Worm (Caenorhabditis elegans) whole organism, mixed stage, embryonic: Measurements from ENCODE around the gene mup-4.

Source experiments
- M03D4.4 ChIP-seq: sonication (generic microtip); optimal IDR thresholded peaks from 2 replicates; lab custom pipeline; 2017; ENCODE audit warnings: mild to moderate bottlenecking, missing genetic modification characterization, missing compliant biosample characterization
- bed-3 ChIP-seq: fragments of 200-800 bp; sonication (Bioruptor generic); optimal IDR thresholded peaks from 3 replicates; lab custom pipeline; 2018; ENCODE audit warnings: mild to moderate bottlenecking, missing genetic modification characterization, moderate library complexity, missing compliant biosample characterization
- blmp-1 ChIP-seq: fragments of 150-350 bp; optimal IDR thresholded peaks from 2 replicates; lab custom pipeline; 2014; ENCODE audit warnings: missing biosample characterization, missing genetic modification characterization
- ceh-39 ChIP-seq: fragments of 150-350 bp; optimal IDR thresholded peaks from 2 replicates; lab custom pipeline; 2014; ENCODE audit warnings: missing biosample characterization, missing genetic modification characterization
- ceh-43 ChIP-seq: fragments of 200-800 bp; sonication (Bioruptor generic); optimal IDR thresholded peaks from 2 replicates; lab custom pipeline; 2018; ENCODE audit warnings: mild to moderate bottlenecking, missing genetic modification characterization, moderate library complexity, missing compliant biosample characterization
- ceh-83 ChIP-seq: fragments of 200-800 bp; sonication (Bioruptor generic); optimal IDR thresholded peaks from 2 replicates; lab custom pipeline; 2018; ENCODE audit warnings: mild to moderate bottlenecking, missing genetic modification characterization, missing compliant biosample characterization
- ces-1 ChIP-seq: fragments of 150-350 bp; optimal IDR thresholded peaks from 2 replicates; lab custom pipeline; 2014; ENCODE audit warnings: missing biosample characterization, missing genetic modification reagents, missing genetic modification characterization
- cnd-1 ChIP-seq: fragments of 200-800 bp; sonication (Bioruptor generic); optimal IDR thresholded peaks from 2 replicates; lab custom pipeline; 2018; ENCODE audit warnings: mild to moderate bottlenecking, missing genetic modification characterization, missing compliant biosample characterization
- drap-1 ChIP-seq: fragments of 200-800 bp; sonication (Bioruptor generic); optimal IDR thresholded peaks from 3 replicates; lab custom pipeline; 2018; ENCODE audit warnings: mild to moderate bottlenecking, missing genetic modification characterization, missing compliant biosample characterization
- elt-1 ChIP-seq: sonication (generic microtip); optimal IDR thresholded peaks from 2 replicates; lab custom pipeline; 2017; ENCODE audit warnings: missing genetic modification characterization, mild to moderate bottlenecking, missing compliant biosample characterization, antibody characterized with exemption, moderate library complexity, borderline replicate concordance; ENCODE audit not compliant: insufficient read depth
- elt-3 ChIP-seq: fragments of 150-350 bp; optimal IDR thresholded peaks from 2 replicates; lab custom pipeline; 2014; ENCODE audit warnings: missing biosample characterization, missing genetic modification characterization
- flh-1 ChIP-seq: fragments of 200-800 bp; sonication (Bioruptor generic); optimal IDR thresholded peaks from 2 replicates; lab custom pipeline; 2018; ENCODE audit warnings: mild to moderate bottlenecking, missing genetic modification characterization, moderate library complexity, missing compliant biosample characterization
- ham-2 ChIP-seq: fragments of 200-800 bp; sonication (Bioruptor generic); optimal IDR thresholded peaks from 2 replicates; lab custom pipeline; 2018; ENCODE audit warnings: mild to moderate bottlenecking, missing genetic modification characterization, missing compliant biosample characterization
- hlh-1 ChIP-seq: fragments of 150-350 bp; optimal IDR thresholded peaks from 2 replicates; lab custom pipeline; 2014; ENCODE audit warnings: missing biosample characterization, missing genetic modification reagents, missing genetic modification characterization
- lin-13 ChIP-seq: fragments of 150-350 bp; optimal IDR thresholded peaks from 2 replicates; lab custom pipeline; 2014; ENCODE audit warnings: missing biosample characterization, missing genetic modification characterization
- lin-32 ChIP-seq: fragments of 200-800 bp; sonication (Bioruptor generic); optimal IDR thresholded peaks from 2 replicates; lab custom pipeline; 2018; ENCODE audit warnings: mild to moderate bottlenecking, missing genetic modification characterization, missing compliant biosample characterization
- lsy-2 ChIP-seq: fragments of 150-350 bp; optimal IDR thresholded peaks from 2 replicates; lab custom pipeline; 2014; ENCODE audit warnings: missing biosample characterization, missing genetic modification characterization
- mab-5 ChIP-seq: fragments of 150-350 bp; optimal IDR thresholded peaks from 2 replicates; lab custom pipeline; 2014; ENCODE audit warnings: missing biosample characterization, missing genetic modification characterization
- mep-1 ChIP-seq: fragments of 150-350 bp; optimal IDR thresholded peaks from 2 replicates; lab custom pipeline; 2017; ENCODE audit warnings: missing biosample characterization, missing genetic modification reagents, missing genetic modification characterization, inconsistent platforms
- mls-2 ChIP-seq: sonication (generic microtip); optimal IDR thresholded peaks from 2 replicates; lab custom pipeline; 2016; ENCODE audit warnings: mild to moderate bottlenecking, missing genetic modification characterization, moderate library complexity, missing compliant biosample characterization
- nhr-12 ChIP-seq: fragments of 150-350 bp; optimal IDR thresholded peaks from 2 replicates; lab custom pipeline; 2014; ENCODE audit warnings: missing biosample characterization, missing genetic modification characterization
- nhr-2 ChIP-seq: fragments of 150-350 bp; optimal IDR thresholded peaks from 2 replicates; lab custom pipeline; 2014; ENCODE audit warnings: missing biosample characterization, missing genetic modification characterization
- nhr-237 ChIP-seq: fragments of 150-350 bp; optimal IDR thresholded peaks from 2 replicates; lab custom pipeline; 2014; ENCODE audit warnings: missing biosample characterization, missing genetic modification characterization
- nhr-28 ChIP-seq: fragments of 150-350 bp; optimal IDR thresholded peaks from 2 replicates; lab custom pipeline; 2014; ENCODE audit warnings: missing biosample characterization, missing genetic modification characterization
- nhr-76 ChIP-seq: sonication (generic microtip); optimal IDR thresholded peaks from 2 replicates; lab custom pipeline; 2017; ENCODE audit warnings: missing biosample characterization, missing genetic modification characterization
- pha-4 ChIP-seq: fragments of 150-350 bp; optimal IDR thresholded peaks from 2 replicates; lab custom pipeline; 2018; ENCODE audit warnings: missing biosample characterization, missing genetic modification reagents, missing genetic modification characterization
- sem-2 ChIP-seq: fragments of 200-800 bp; sonication (Bioruptor generic); optimal IDR thresholded peaks from 2 replicates; lab custom pipeline; 2018; ENCODE audit warnings: mild to moderate bottlenecking, missing genetic modification characterization, missing compliant biosample characterization
- snpc-4 ChIP-seq: fragments of 150-350 bp; optimal IDR thresholded peaks from 2 replicates; lab custom pipeline; 2014; ENCODE audit warnings: missing biosample characterization, missing genetic modification characterization
- sptf-1 ChIP-seq: sonication (generic microtip); optimal IDR thresholded peaks from 2 replicates; lab custom pipeline; 2017; ENCODE audit warnings: mild to moderate bottlenecking, missing genetic modification characterization, moderate library complexity, missing compliant biosample characterization
- tbx-8 ChIP-seq: fragments of 200-800 bp; sonication (Bioruptor generic); optimal IDR thresholded peaks from 2 replicates; lab custom pipeline; 2018; ENCODE audit warnings: mild to moderate bottlenecking, missing genetic modification characterization, moderate library complexity, missing compliant biosample characterization
- unc-120 ChIP-seq: sonication (generic microtip); optimal IDR thresholded peaks from 2 replicates; lab custom pipeline; 2017; ENCODE audit warnings: missing genetic modification characterization, missing compliant biosample characterization; ENCODE audit not compliant: poor library complexity, severe bottlenecking
- unc-39 ChIP-seq: fragments of 150-350 bp; optimal IDR thresholded peaks from 2 replicates; lab custom pipeline; 2014; ENCODE audit warnings: missing biosample characterization, missing genetic modification characterization
- unc-62 ChIP-seq: fragments of 150-350 bp; optimal IDR thresholded peaks from 2 replicates; lab custom pipeline; 2014; ENCODE audit warnings: missing biosample characterization, missing genetic modification reagents, missing genetic modification characterization
- zip-8 ChIP-seq: fragments of 150-350 bp; optimal IDR thresholded peaks from 2 replicates; lab custom pipeline; 2014; ENCODE audit warnings: missing biosample characterization, missing genetic modification characterization
- ztf-11 ChIP-seq: fragments of 150-350 bp; optimal IDR thresholded peaks from 2 replicates; lab custom pipeline; 2014; ENCODE audit warnings: missing biosample characterization, missing genetic modification characterization

Gene mup-4

DNA sequence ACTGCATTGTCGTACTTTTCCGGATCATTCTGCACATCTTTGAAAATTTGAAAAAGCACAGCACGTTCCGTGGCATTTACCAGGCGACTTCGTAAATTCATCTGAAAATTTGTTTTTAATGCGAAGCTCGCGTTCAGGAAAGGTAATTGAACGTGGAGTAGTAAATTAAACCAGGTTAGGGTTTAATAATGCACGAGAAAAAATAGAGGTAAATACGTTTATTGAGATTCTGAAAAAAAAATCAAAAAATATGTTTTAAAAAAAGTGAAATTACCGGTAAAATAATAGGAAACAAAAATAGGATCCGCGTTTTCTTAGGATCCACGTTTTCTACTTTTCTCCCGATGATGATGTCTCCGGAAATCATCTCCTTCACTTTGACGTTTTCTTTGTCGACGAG is 29.5 kb upstream of the mup-4 start, which contains the start of gene clk-2:
Gene clk-2, minus strand, starts transcription at position 101 of the 400 bp plus-strand sequence.
- TF ChIP-seq sptf-1 (tag; lab: Kevin White, UChicago) (no peak), nhr-76 (tag; lab: Kevin White, UChicago) (no peak), mls-2 (tag; lab: Kevin White, UChicago) (no peak), drap-1 (GFP tag; lab: Kevin White, UChicago) (no peak), hlh-1 (no peak), nhr-28 (tag; lab: Kevin White, UChicago) (no peak), lin-13 (no peak), mab-5 (no peak), ceh-39 (no peak), lsy-2 (tag; lab: Kevin White, UChicago) (no peak)

DNA sequence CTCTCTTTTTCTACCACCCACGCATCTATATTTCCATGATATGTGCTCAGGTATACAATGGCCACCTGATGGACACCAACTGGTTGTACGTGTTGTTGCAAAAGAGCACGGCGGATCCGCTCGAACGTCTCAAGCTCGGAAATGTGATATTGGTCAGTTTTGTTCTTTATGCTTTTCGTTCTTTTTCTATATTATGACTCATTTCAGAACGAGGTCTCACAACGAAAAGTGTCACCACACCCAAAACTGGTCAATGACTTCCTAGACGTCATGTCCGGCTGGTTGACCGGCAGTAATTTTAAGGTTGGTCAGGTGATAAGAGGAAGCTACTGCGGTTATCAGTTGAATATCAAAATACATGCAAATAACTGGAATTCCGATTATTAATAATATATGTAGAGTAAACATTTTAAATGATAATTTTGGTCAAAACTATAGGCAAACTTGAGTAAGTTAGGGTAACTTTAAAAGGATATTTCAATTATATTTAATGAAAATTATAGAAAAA is 19.3 kb upstream of the mup-4 start, which contains the start of gene cls-1:
Gene cls-1, plus strand, starts transcription at position 51 of the 508 bp plus-strand sequence.
- TF ChIP-seq ham-2 (GFP tag; lab: Kevin White, UChicago): no peak
- no peak for TF ChIP-seq ceh-39
- TF ChIP-seq lsy-2 (tag; lab: Kevin White, UChicago): no peak
- no peak for TF ChIP-seq unc-62
- TF ChIP-seq elt-3 (tag; lab: Kevin White, UChicago): no peak
- no peak for TF ChIP-seq ceh-83
- TF ChIP-seq ces-1: no peak
- no peak for TF ChIP-seq unc-39 (tag; lab: Kevin White, UChicago)
- TF ChIP-seq tbx-8: no peak
- TF ChIP-seq mab-5: no peak
- TF ChIP-seq lin-13: no peak
- TF ChIP-seq nhr-2: no peak
- no peak for TF ChIP-seq bed-3 (GFP tag; lab: Kevin White, UChicago)
- TF ChIP-seq hlh-1: no peak
- no peak for TF ChIP-seq ceh-43
- TF ChIP-seq elt-1 (tag; lab: Kevin White, UChicago): no peak
- no peak for TF ChIP-seq lin-32 (GFP tag; lab: Kevin White, UChicago)
- no peak for TF ChIP-seq mls-2 (tag; lab: Kevin White, UChicago)
- no peak for TF ChIP-seq snpc-4 (tag; lab: Kevin White, UChicago)
- no peak for TF ChIP-seq pha-4 (tag; lab: Kevin White, UChicago)

DNA sequence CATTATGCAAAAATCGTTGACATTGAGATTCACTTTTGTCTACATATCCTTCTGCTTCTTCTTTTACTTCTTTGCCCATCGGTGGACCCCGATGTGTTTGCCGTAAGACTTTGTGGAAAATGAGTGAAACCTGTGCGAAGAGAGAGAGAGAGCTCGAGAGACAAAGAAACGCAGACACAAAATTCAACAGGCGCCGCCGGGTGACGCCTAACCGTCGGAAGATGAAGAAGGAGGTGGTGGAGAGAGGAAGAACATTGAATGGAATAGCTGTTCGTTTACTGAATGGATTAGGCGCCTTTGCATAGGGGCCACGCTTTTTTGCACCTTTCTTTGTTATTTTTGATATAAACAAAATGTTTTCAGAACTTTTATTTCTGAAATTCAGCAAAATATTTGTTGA is 18.1 kb upstream of the mup-4 start:
- TF ChIP-seq hlh-1 (peak; percentile 34), elt-1 (tag; lab: Kevin White, UChicago) (no peak)

DNA sequence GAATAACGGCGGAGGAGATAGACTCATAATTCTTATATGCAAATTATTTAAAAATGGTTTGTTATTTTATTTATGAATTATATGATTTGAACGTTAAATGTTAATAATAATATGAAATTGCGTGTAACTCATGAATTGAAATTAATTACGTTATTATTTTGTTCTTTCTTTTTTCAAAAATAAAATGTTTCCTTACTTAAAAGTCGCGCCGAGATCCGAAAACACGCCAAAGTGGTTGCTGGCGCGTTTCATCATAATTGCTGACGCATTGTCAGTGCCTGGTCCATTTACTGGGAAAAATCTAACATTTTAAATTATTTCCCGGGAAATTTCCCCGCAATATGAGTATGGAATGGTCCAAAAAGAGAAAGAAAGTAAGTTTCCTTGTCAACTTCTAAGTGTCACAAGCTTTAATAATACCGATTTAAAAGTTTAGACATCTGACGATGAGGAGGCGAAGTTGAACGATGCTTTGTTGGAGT is 10.6 kb upstream of the mup-4 start, which contains the start of the genes C07H6.9 and sap-140:
Gene C07H6.9, minus strand, starts transcription at position 51 of the 482 bp plus-strand sequence.
Gene sap-140, plus strand, starts transcription at position 318 of the 482 bp plus-strand sequence.
- TF ChIP-seq nhr-2: no peak
- no peak for TF ChIP-seq ztf-11 (tag; lab: Kevin White, UChicago)
- TF ChIP-seq M03D4.4: no peak
- no peak for TF ChIP-seq zip-8 (tag; lab: Kevin White, UChicago)
- peak; percentile 79 for TF ChIP-seq mep-1 (tag; lab: Kevin White, UChicago)
- TF ChIP-seq sptf-1 (tag; lab: Kevin White, UChicago): no peak
- TF ChIP-seq tbx-8: no peak
- TF ChIP-seq lin-32 (GFP tag; lab: Kevin White, UChicago): no peak
- TF ChIP-seq sem-2: no peak
- TF ChIP-seq mab-5: no peak
- no peak for TF ChIP-seq blmp-1 (tag; lab: Kevin White, UChicago)
- no peak for TF ChIP-seq nhr-76 (tag; lab: Kevin White, UChicago)
- TF ChIP-seq unc-120 (tag; lab: Kevin White, UChicago): no peak
- no peak for TF ChIP-seq elt-1 (tag; lab: Kevin White, UChicago)
- TF ChIP-seq unc-39 (tag; lab: Kevin White, UChicago): no peak
- TF ChIP-seq ham-2 (GFP tag; lab: Kevin White, UChicago): no peak
- no peak for TF ChIP-seq mls-2 (tag; lab: Kevin White, UChicago)
- TF ChIP-seq elt-3 (tag; lab: Kevin White, UChicago): no peak
- TF ChIP-seq ceh-39: no peak
- no peak for TF ChIP-seq drap-1 (GFP tag; lab: Kevin White, UChicago)
- TF ChIP-seq ces-1: peak; percentile 68
- no peak for TF ChIP-seq snpc-4 (tag; lab: Kevin White, UChicago)
- TF ChIP-seq hlh-1: no peak
- TF ChIP-seq cnd-1 (tag; lab: Kevin White, UChicago): no peak
- TF ChIP-seq bed-3 (GFP tag; lab: Kevin White, UChicago): no peak
- TF ChIP-seq ceh-83: no peak
- TF ChIP-seq nhr-237: peak; percentile 25
- peak; percentile 64 for TF ChIP-seq pha-4 (tag; lab: Kevin White, UChicago)
- TF ChIP-seq nhr-12: no peak
- no peak for TF ChIP-seq nhr-28 (tag; lab: Kevin White, UChicago)
- TF ChIP-seq lin-13: peak; percentile 88
- TF ChIP-seq flh-1 (GFP tag; lab: Kevin White, UChicago): no peak
- no peak for TF ChIP-seq unc-62
- TF ChIP-seq ceh-43: peak; percentile 20
- TF ChIP-seq lsy-2 (tag; lab: Kevin White, UChicago): peak; percentile 70
